Fruit fly (Drosophila melanogaster): ENCODE measurements around the gene CG34130.

CG34130 gene

dm6 chr3R:26172040-26172439 is 17.7 kb downstream of the CG34130 start (continued):
- peak; percentile 71 for TF ChIP-seq mam (GFP tag; optimal IDR thresholded peaks at IDR 0.05)
- TF ChIP-seq knrl (GFP tag; IDR thresholded peaks at IDR 0.05; ENCODE audit: partially characterized antibody): no peak
- TF ChIP-seq Antp (GFP tag; optimal IDR thresholded peaks at IDR 0.05): peak; percentile 47
- no peak for TF ChIP-seq hbn (GFP tag; IDR thresholded peaks at IDR 0.05; ENCODE audit: partially characterized antibody)
- no peak for TF ChIP-seq Taf1 (GFP tag; IDR thresholded peaks at IDR 0.05)
- TF ChIP-seq eve (GFP tag; optimal IDR thresholded peaks at IDR 0.05): peak in 1 of 2 experiments; percentile 38
- no peak for TF ChIP-seq CG13775 (GFP tag; optimal IDR thresholded peaks at IDR 0.05)
- no peak for TF ChIP-seq Usf (GFP tag; optimal IDR thresholded peaks at IDR 0.05)
- TF ChIP-seq CG10366 (GFP tag; IDR thresholded peaks at IDR 0.05): peak; percentile 27; the same call in 1 of the 2 replicates
- TF ChIP-seq CG15479 (GFP tag; optimal IDR thresholded peaks at IDR 0.05): no peak
- no peak for TF ChIP-seq Chrac-16 (GFP tag; optimal IDR thresholded peaks at IDR 0.05)
- no peak for TF ChIP-seq inv (GFP tag; IDR thresholded peaks at IDR 0.05; ENCODE audit: partially characterized antibody)
- TF ChIP-seq jumu (GFP tag; optimal IDR thresholded peaks at IDR 0.05): no peak
- TF ChIP-seq fru (optimal IDR thresholded peaks at IDR 0.05): no peak
- TF ChIP-seq B-H2 (GFP tag; optimal IDR thresholded peaks at IDR 0.05): no peak
- TF ChIP-seq CG15011 (GFP tag; optimal IDR thresholded peaks at IDR 0.05): peak; percentile 3
- TF ChIP-seq danr (GFP tag; IDR thresholded peaks at IDR 0.05): no peak
- TF ChIP-seq CG4617 (GFP tag; optimal IDR thresholded peaks at IDR 0.05; ENCODE audit: borderline replicate concordance): no peak
- TF ChIP-seq CG12744 (GFP tag; optimal IDR thresholded peaks at IDR 0.05): no peak
- no peak for TF ChIP-seq Six4 (GFP tag; optimal IDR thresholded peaks at IDR 0.05)
- TF ChIP-seq tin (GFP tag; optimal IDR thresholded peaks at IDR 0.05): peak; percentile 46
- TF ChIP-seq Ets97D (GFP tag; optimal IDR thresholded peaks at IDR 0.05): peak; percentile 17
- TF ChIP-seq CG7963 (GFP tag; IDR thresholded peaks at IDR 0.05; ENCODE audit: partially characterized antibody): no peak
- no peak for TF ChIP-seq MBD-R2 (GFP tag; IDR thresholded peaks at IDR 0.05)
- TF ChIP-seq run (tag; optimal IDR thresholded peaks at IDR 0.05): no peak
- no peak for TF ChIP-seq CG34224 (GFP tag; IDR thresholded peaks at IDR 0.05; ENCODE audit: partially characterized antibody)
- no peak for TF ChIP-seq Bdp1 (GFP tag; optimal IDR thresholded peaks at IDR 0.05)
- no peak for TF ChIP-seq repo (GFP tag; optimal IDR thresholded peaks at IDR 0.05)
- no peak for TF ChIP-seq Lpt (GFP tag; optimal IDR thresholded peaks at IDR 0.05)
- no peak for TF ChIP-seq Dek (tag; optimal IDR thresholded peaks at IDR 0.05)
- no peak for TF ChIP-seq nmo (GFP tag; optimal IDR thresholded peaks at IDR 0.05)
- TF ChIP-seq ap (GFP tag; IDR thresholded peaks at IDR 0.05): no peak
- no peak for TF ChIP-seq CG32767 (GFP tag; IDR thresholded peaks at IDR 0.05)
- peak; percentile 65 for TF ChIP-seq CG15514 (GFP tag; optimal IDR thresholded peaks at IDR 0.05)
- TF ChIP-seq CG8944 (GFP tag; optimal IDR thresholded peaks at IDR 0.05): peak; percentile 6
- no peak for TF ChIP-seq otp (GFP tag; IDR thresholded peaks at IDR 0.05)
- TF ChIP-seq CG6854 (GFP tag; optimal IDR thresholded peaks at IDR 0.05): peak; percentile 68
- TF ChIP-seq CG18011 (GFP tag; optimal IDR thresholded peaks at IDR 0.05): no peak
- no peak for TF ChIP-seq Elba2 (GFP tag; optimal IDR thresholded peaks at IDR 0.05)
- TF ChIP-seq shn (GFP tag; optimal IDR thresholded peaks at IDR 0.05): no peak
- no peak for TF ChIP-seq Hmx (GFP tag; optimal IDR thresholded peaks at IDR 0.05)
- peak; percentile 67; the same call in 1 of the 2 replicates for TF ChIP-seq stc (GFP tag; IDR thresholded peaks at IDR 0.05)
- TF ChIP-seq CG10267 (tag; optimal IDR thresholded peaks at IDR 0.05): no peak
- no peak for TF ChIP-seq az2 (GFP tag; optimal IDR thresholded peaks at IDR 0.05)
- no peak for TF ChIP-seq nom (GFP tag; optimal IDR thresholded peaks at IDR 0.05)
- TF ChIP-seq CG10209 (GFP tag; optimal IDR thresholded peaks at IDR 0.05): peak; percentile 1
- peak in 1 of 2 experiments; percentile 50 for TF ChIP-seq Hr51 (GFP tag; optimal IDR thresholded peaks at IDR 0.05)
- no peak for TF ChIP-seq schlank (tag; optimal IDR thresholded peaks at IDR 0.05)
- peak; percentile 30; the same call in 1 of the 3 replicates for TF ChIP-seq Mrtf (GFP tag; IDR thresholded peaks at IDR 0.05)
- no peak for TF ChIP-seq Lim3 (GFP tag; IDR thresholded peaks at IDR 0.05)
- no peak for TF ChIP-seq jigr1 (GFP tag; IDR thresholded peaks at IDR 0.05)
- no peak for TF ChIP-seq yki (optimal IDR thresholded peaks at IDR 0.05)

Measured in whole organism, embryonic.